Worm (Caenorhabditis elegans): ENCODE measurements around the gene gcc-2.

The gcc-2 gene

DNA sequence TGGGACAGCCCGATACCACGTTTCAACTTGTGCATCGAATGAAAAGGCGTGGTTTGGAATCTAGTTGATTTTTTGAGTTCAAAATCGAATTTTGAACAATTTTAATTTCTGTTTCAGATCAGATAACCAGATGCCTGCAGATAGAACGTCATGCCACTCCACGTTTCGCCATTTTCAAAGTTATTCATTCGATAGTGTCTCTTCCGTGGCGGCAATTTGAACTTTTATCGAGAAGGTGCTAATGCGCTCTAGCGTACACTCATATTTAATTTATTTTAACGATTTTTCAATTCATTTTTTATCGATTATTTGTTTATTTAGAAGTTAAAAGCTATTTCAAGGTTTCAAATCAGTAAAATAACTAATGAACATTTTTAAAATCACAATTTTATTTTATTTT, 14.0 kb upstream of the gcc-2 start:
- TF ChIP-seq nhr-10 (tag; optimal IDR thresholded peaks at IDR 0.05) (no peak), aly-2 (tag; optimal IDR thresholded peaks at IDR 0.05) (no peak), fos-1 (tag; optimal IDR thresholded peaks at IDR 0.05) (no peak), daf-16 (GFP tag; optimal IDR thresholded peaks at IDR 0.05) (no peak), daf-16 (tag; optimal IDR thresholded peaks at IDR 0.05) (no peak), lin-15B (tag; optimal IDR thresholded peaks at IDR 0.05) (no peak), saeg-2 (GFP tag; IDR thresholded peaks at IDR 0.05) (no peak), dpl-1 (GFP tag; optimal IDR thresholded peaks at IDR 0.05) (peak; percentile 54), dmd-6 (GFP tag; IDR thresholded peaks at IDR 0.05) (no peak), zag-1 (tag; optimal IDR thresholded peaks at IDR 0.05) (no peak), nhr-102 (tag; optimal IDR thresholded peaks at IDR 0.05) (no peak), sdz-12 (GFP tag; optimal IDR thresholded peaks at IDR 0.05) (no peak), nhr-6 (tag; optimal IDR thresholded peaks at IDR 0.05) (no peak), tag-97 (GFP tag; IDR thresholded peaks at IDR 0.05) (no peak), mxl-2 (GFP tag; conservative IDR thresholded peaks at IDR 0.05) (no peak), dmd-9 (GFP tag; IDR thresholded peaks at IDR 0.05) (no peak), unc-130 (GFP tag; optimal IDR thresholded peaks at IDR 0.05) (peak; percentile 38), spr-3 (GFP tag; optimal IDR thresholded peaks at IDR 0.05) (no peak), mep-1 (tag; optimal IDR thresholded peaks at IDR 0.05) (no peak), unc-39 (tag; optimal IDR thresholded peaks at IDR 0.05) (no peak), ama-1 (optimal IDR thresholded peaks at IDR 0.05) (no peak), T26A8.4 (GFP tag; IDR thresholded peaks at IDR 0.05) (no peak), mdt-29 (GFP tag; IDR thresholded peaks at IDR 0.05) (no peak), arid-1 (GFP tag; conservative IDR thresholded peaks at IDR 0.05) (no peak), ceh-44 (GFP tag; IDR thresholded peaks at IDR 0.05) (no peak), F10B5.3 (tag; optimal IDR thresholded peaks at IDR 0.05) (no peak), R02D3.7 (tag; optimal IDR thresholded peaks at IDR 0.05) (no peak), aha-1 (tag) (peak; percentile 79), ceh-82 (tag; optimal IDR thresholded peaks at IDR 0.05) (no peak), php-3 (GFP tag; IDR thresholded peaks at IDR 0.05) (no peak), nhr-25 (tag; optimal IDR thresholded peaks at IDR 0.05; ENCODE audit: borderline replicate concordance, insufficient read depth) (no peak), lin-13 (GFP tag; optimal IDR thresholded peaks at IDR 0.05) (no peak), ctbp-1 (GFP tag; IDR thresholded peaks at IDR 0.05) (no peak), mes-2 (tag; optimal IDR thresholded peaks at IDR 0.05; ENCODE audit: poor library complexity, severe bottlenecking) (peak; percentile 73), ces-1 (GFP tag; optimal IDR thresholded peaks at IDR 0.05) (no peak), lin-38 (GFP tag; IDR thresholded peaks at IDR 0.05) (peak; percentile 82), Y105C5A.15 (GFP tag; IDR thresholded peaks at IDR 0.05) (no peak), pqm-1 (tag; optimal IDR thresholded peaks at IDR 0.05) (no peak), T20F7.1 (GFP tag; optimal IDR thresholded peaks at IDR 0.05) (no peak), ZK337.2 (GFP tag; IDR thresholded peaks at IDR 0.05) (no peak)

ce11 chrIII:9772394-9772793, 10.5 kb upstream of the gcc-2 start:
- TF ChIP-seq unc-62 (GFP tag; optimal IDR thresholded peaks at IDR 0.05 in 1 of 2) (peak in 1 of 2 experiments; percentile 25), unc-62 (tag; optimal IDR thresholded peaks at IDR 0.05) (no peak), lin-38 (GFP tag; IDR thresholded peaks at IDR 0.05) (0 out of 2 replicates have a peak, but pooled peaks have one; percentile 27), gei-8 (GFP tag; optimal IDR thresholded peaks at IDR 0.05) (no peak), saeg-2 (GFP tag; IDR thresholded peaks at IDR 0.05) (no peak), dmd-8 (GFP tag; IDR thresholded peaks at IDR 0.05) (no peak), D1046.2 (GFP tag; IDR thresholded peaks at IDR 0.05) (0 out of 2 replicates have a peak, but pooled peaks have one; percentile 50), lin-29 (GFP tag; IDR thresholded peaks at IDR 0.05) (no peak), mxl-2 (GFP tag; conservative IDR thresholded peaks at IDR 0.05) (no peak), ZK546.5 (tag; optimal IDR thresholded peaks at IDR 0.05) (no peak), hif-1 (tag; optimal IDR thresholded peaks at IDR 0.05) (no peak)
